Worm (Caenorhabditis elegans) whole organism, L3 larva: ENCODE results near the gene cyp-13A12.
A peak's percentile ranks its signal among the peaks of the same experiment; 100 is the strongest.

Source experiments
- R02D3.7 ChIP-seq: fragments of 150-350 bp; optimal IDR thresholded peaks from 2 replicates; lab custom pipeline; 2014; ENCODE audit warnings: missing biosample characterization, missing genetic modification characterization
- ZK546.5 ChIP-seq: sonication (generic microtip); optimal IDR thresholded peaks from 2 replicates; lab custom pipeline; 2017; ENCODE audit warnings: missing biosample characterization, missing genetic modification characterization
- aly-2 ChIP-seq: fragments of 150-350 bp; optimal IDR thresholded peaks from 2 replicates; lab custom pipeline; 2014; ENCODE audit warnings: missing biosample characterization, missing genetic modification characterization
- ama-1 ChIP-seq: fragments of 150-350 bp; optimal IDR thresholded peaks from 2 replicates; lab custom pipeline; 2018
- ceh-16 ChIP-seq: sonication (generic microtip); optimal IDR thresholded peaks from 2 replicates; lab custom pipeline; 2017; ENCODE audit warnings: missing biosample characterization, missing genetic modification characterization
- ceh-28 ChIP-seq: fragments of 150-350 bp; optimal IDR thresholded peaks from 2 replicates; lab custom pipeline; 2014; ENCODE audit warnings: missing biosample characterization, missing genetic modification reagents, missing genetic modification characterization
- ceh-82 ChIP-seq: fragments of 150-350 bp; optimal IDR thresholded peaks from 2 replicates; lab custom pipeline; 2014; ENCODE audit warnings: missing biosample characterization, missing genetic modification characterization
- ceh-9 ChIP-seq: sonication (generic microtip); optimal IDR thresholded peaks from 2 replicates; lab custom pipeline; 2018; ENCODE audit warnings: missing biosample characterization, missing genetic modification characterization
- daf-12 ChIP-seq: fragments of 150-350 bp; optimal IDR thresholded peaks from 2 replicates; lab custom pipeline; 2014; ENCODE audit warnings: missing biosample characterization, missing genetic modification reagents, missing genetic modification characterization
- egl-27 ChIP-seq: sonication (generic microtip); optimal IDR thresholded peaks from 4 replicates; lab custom pipeline; 2017; ENCODE audit warnings: missing biosample characterization, missing genetic modification reagents, missing genetic modification characterization
- egl-5 ChIP-seq: fragments of 150-350 bp; optimal IDR thresholded peaks from 2 replicates; lab custom pipeline; 2017; ENCODE audit warnings: missing biosample characterization, missing genetic modification reagents, missing genetic modification characterization, inconsistent platforms
- elt-1 ChIP-seq: fragments of 150-350 bp; optimal IDR thresholded peaks from 2 replicates; lab custom pipeline; 2014; ENCODE audit warnings: missing biosample characterization, missing genetic modification characterization
- elt-2 ChIP-seq: sonication (generic microtip); optimal IDR thresholded peaks from 2 replicates; lab custom pipeline; 2016; ENCODE audit warnings: missing genetic modification reagents, mild to moderate bottlenecking, missing genetic modification characterization, missing compliant biosample characterization
- elt-3 ChIP-seq, 3 experiments: fragments of 150-350 bp in 1 of 3; sonication (generic microtip) in 2 of 3; optimal IDR thresholded peaks; 2 replicates in 2 of 3; 4 replicates in 1 of 3; lab custom pipeline; 2014 to 2017; ENCODE audit warnings: missing biosample characterization in 3 of 3, missing genetic modification characterization in 3 of 3
- eor-1 ChIP-seq, 2 experiments: fragments of 150-350 bp; optimal IDR thresholded peaks; 2 replicates each; lab custom pipeline; 2014 to 2018; ENCODE audit warnings: missing biosample characterization in 2 of 2, missing genetic modification characterization in 2 of 2
- fkh-10 ChIP-seq: sonication (generic microtip); optimal IDR thresholded peaks from 2 replicates; lab custom pipeline; 2017; ENCODE audit warnings: missing biosample characterization, missing genetic modification reagents, missing genetic modification characterization
- fkh-2 ChIP-seq: fragments of 150-350 bp; optimal IDR thresholded peaks from 2 replicates; lab custom pipeline; 2014; ENCODE audit warnings: missing biosample characterization, missing genetic modification reagents, missing genetic modification characterization
- fos-1 ChIP-seq: fragments of 150-350 bp; optimal IDR thresholded peaks from 2 replicates; lab custom pipeline; 2014; ENCODE audit warnings: missing biosample characterization, missing genetic modification characterization
- hmg-11 ChIP-seq: sonication (generic microtip); optimal IDR thresholded peaks from 2 replicates; lab custom pipeline; 2016; ENCODE audit warnings: missing genetic modification characterization, missing compliant biosample characterization
- jun-1 ChIP-seq: fragments of 150-350 bp; optimal IDR thresholded peaks from 2 replicates; lab custom pipeline; 2014; ENCODE audit warnings: missing biosample characterization, missing genetic modification reagents, missing genetic modification characterization
- lin-15B ChIP-seq: fragments of 150-350 bp; optimal IDR thresholded peaks from 2 replicates; lab custom pipeline; 2014; ENCODE audit warnings: missing biosample characterization, missing genetic modification characterization
- lin-39 ChIP-seq: fragments of 150-350 bp; optimal IDR thresholded peaks from 2 replicates; lab custom pipeline; 2018; ENCODE audit warnings: missing biosample characterization, missing genetic modification reagents, missing genetic modification characterization
- lsy-12 ChIP-seq: sonication (generic microtip); optimal IDR thresholded peaks from 2 replicates; lab custom pipeline; 2016; ENCODE audit warnings: mild to moderate bottlenecking, missing genetic modification characterization, missing compliant biosample characterization
- mdl-1 ChIP-seq: fragments of 150-350 bp; optimal IDR thresholded peaks from 2 replicates; lab custom pipeline; 2014; ENCODE audit warnings: missing biosample characterization, missing genetic modification characterization
- mml-1 ChIP-seq: fragments of 150-350 bp; sonication (generic microtip); optimal IDR thresholded peaks from 3 replicates; lab custom pipeline; 2014; ENCODE audit warnings: missing biosample characterization, missing genetic modification characterization
- nfya-1 ChIP-seq: sonication (generic microtip); optimal IDR thresholded peaks from 2 replicates; lab custom pipeline; 2017; ENCODE audit warnings: missing genetic modification characterization, mild to moderate bottlenecking, missing compliant biosample characterization, antibody characterized with exemption, moderate library complexity; ENCODE audit not compliant: insufficient read depth
- nhr-11 ChIP-seq: fragments of 150-350 bp; optimal IDR thresholded peaks from 2 replicates; lab custom pipeline; 2014; ENCODE audit warnings: missing biosample characterization, missing genetic modification characterization
- nhr-12 ChIP-seq: fragments of 150-350 bp; optimal IDR thresholded peaks from 2 replicates; lab custom pipeline; 2014; ENCODE audit warnings: missing biosample characterization, missing genetic modification characterization
- nhr-23 ChIP-seq: fragments of 150-350 bp; optimal IDR thresholded peaks from 2 replicates; lab custom pipeline; 2014; ENCODE audit warnings: missing biosample characterization, missing genetic modification reagents, missing genetic modification characterization
- nhr-237 ChIP-seq: fragments of 150-350 bp; optimal IDR thresholded peaks from 2 replicates; lab custom pipeline; 2014; ENCODE audit warnings: missing biosample characterization, missing genetic modification characterization
- nhr-25 ChIP-seq: sonication (generic microtip); optimal IDR thresholded peaks from 2 replicates; lab custom pipeline; 2017; ENCODE audit warnings: missing biosample characterization, missing genetic modification characterization
- nhr-28 ChIP-seq: fragments of 150-350 bp; optimal IDR thresholded peaks from 2 replicates; lab custom pipeline; 2014; ENCODE audit warnings: missing biosample characterization, missing genetic modification characterization
- nhr-43 ChIP-seq: sonication (generic microtip); optimal IDR thresholded peaks from 2 replicates; lab custom pipeline; 2016; ENCODE audit warnings: mild to moderate bottlenecking, missing genetic modification characterization, missing compliant biosample characterization; ENCODE audit not compliant: poor library complexity, severe bottlenecking
- nhr-67 ChIP-seq: fragments of 150-350 bp; optimal IDR thresholded peaks from 2 replicates; lab custom pipeline; 2014; ENCODE audit warnings: missing biosample characterization, missing genetic modification characterization
- nhr-76 ChIP-seq: fragments of 150-350 bp; sonication (generic microtip); optimal IDR thresholded peaks from 5 replicates; lab custom pipeline; 2014; ENCODE audit warnings: missing biosample characterization, missing genetic modification characterization
- nhr-77 ChIP-seq: fragments of 150-350 bp; optimal IDR thresholded peaks from 2 replicates; lab custom pipeline; 2014; ENCODE audit warnings: missing biosample characterization, missing genetic modification characterization
- pha-4 ChIP-seq: fragments of 150-350 bp; optimal IDR thresholded peaks from 2 replicates; lab custom pipeline; 2014; ENCODE audit warnings: missing biosample characterization, missing genetic modification reagents, missing genetic modification characterization
- pqm-1 ChIP-seq: fragments of 150-350 bp; optimal IDR thresholded peaks from 2 replicates; lab custom pipeline; 2017; ENCODE audit warnings: missing biosample characterization, missing genetic modification characterization, inconsistent platforms
- sea-2 ChIP-seq: fragments of 150-350 bp; sonication (generic microtip); optimal IDR thresholded peaks from 4 replicates; lab custom pipeline; 2014; ENCODE audit warnings: missing biosample characterization, missing genetic modification reagents, missing genetic modification characterization
- skn-1 ChIP-seq: fragments of 150-350 bp; optimal IDR thresholded peaks from 2 replicates; lab custom pipeline; 2014; ENCODE audit warnings: missing biosample characterization, missing genetic modification characterization
- snpc-4 ChIP-seq: fragments of 150-350 bp; optimal IDR thresholded peaks from 2 replicates; lab custom pipeline; 2014; ENCODE audit warnings: missing biosample characterization, missing genetic modification characterization
- tbx-2 ChIP-seq: sonication (generic microtip); optimal IDR thresholded peaks from 2 replicates; lab custom pipeline; 2016; ENCODE audit warnings: mild to moderate bottlenecking, missing genetic modification characterization, missing compliant biosample characterization
- unc-39 ChIP-seq: sonication (generic microtip); optimal IDR thresholded peaks from 4 replicates; lab custom pipeline; 2017; ENCODE audit warnings: missing biosample characterization, missing genetic modification characterization
- unc-62 ChIP-seq: fragments of 150-350 bp; sonication (generic microtip); optimal IDR thresholded peaks from 4 replicates; lab custom pipeline; 2014; ENCODE audit warnings: missing biosample characterization, missing genetic modification reagents, missing genetic modification characterization
- zag-1 ChIP-seq: fragments of 150-350 bp; optimal IDR thresholded peaks from 2 replicates; lab custom pipeline; 2014; ENCODE audit warnings: missing biosample characterization, missing genetic modification characterization
- ztf-11 ChIP-seq: fragments of 150-350 bp; optimal IDR thresholded peaks from 2 replicates; lab custom pipeline; 2014; ENCODE audit warnings: missing biosample characterization, missing genetic modification characterization
- ztf-4 ChIP-seq: fragments of 150-350 bp; optimal IDR thresholded peaks from 2 replicates; lab custom pipeline; 2014; ENCODE audit warnings: missing biosample characterization, missing genetic modification characterization

Gene cyp-13A12

DNA sequence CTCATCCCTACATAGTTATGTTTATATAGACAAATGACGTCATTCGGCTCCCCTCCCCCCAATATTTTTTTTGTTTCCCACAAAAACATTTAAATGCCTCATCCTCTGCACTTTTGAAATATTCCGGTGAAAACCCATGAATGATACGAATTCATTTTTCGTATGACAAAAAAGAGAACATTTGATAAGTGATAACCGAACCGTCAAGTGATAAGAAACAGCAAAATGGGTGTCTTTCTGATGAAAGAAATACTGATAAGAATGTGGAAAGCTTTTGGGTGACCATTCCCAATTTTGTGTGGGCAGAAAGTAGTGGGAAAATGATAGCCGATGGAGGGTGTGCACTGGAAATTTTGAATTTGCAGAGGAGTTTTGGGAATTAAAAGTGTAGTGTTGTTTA, 35.0 kb downstream of the cyp-13A12 start:
- TF ChIP-seq pha-4 = peak; percentile 65
- TF ChIP-seq ceh-9 (tag; lab: Kevin White, UChicago) = no peak
- TF ChIP-seq elt-1 (tag; lab: Kevin White, UChicago) = no peak
- TF ChIP-seq unc-39 = no peak
- TF ChIP-seq nfya-1 (tag; lab: Kevin White, UChicago) = peak; percentile 6
- TF ChIP-seq jun-1 = peak; percentile 71
- TF ChIP-seq ceh-16 = no peak
- no peak for TF ChIP-seq aly-2 (tag; lab: Kevin White, UChicago)
- TF ChIP-seq mdl-1 = no peak
- no peak for TF ChIP-seq lin-39 (tag; lab: Kevin White, UChicago)
- no peak for TF ChIP-seq nhr-23 (tag; lab: Kevin White, UChicago)
- no peak for TF ChIP-seq lsy-12 (tag; lab: Kevin White, UChicago)
- peak; percentile 41 for TF ChIP-seq skn-1 (tag; lab: Kevin White, UChicago)
- no peak for TF ChIP-seq fkh-10 (GFP tag; lab: Kevin White, UChicago)
- no peak for TF ChIP-seq ceh-82
- TF ChIP-seq ceh-28 (tag; lab: Kevin White, UChicago) = no peak
- TF ChIP-seq nhr-67 (tag; lab: Kevin White, UChicago) = no peak
- TF ChIP-seq pqm-1 (tag; lab: Kevin White, UChicago) = peak; percentile 97
- peak; percentile 3 for TF ChIP-seq egl-27 (tag; lab: Kevin White, UChicago)
- peak; percentile 94 for TF ChIP-seq elt-2
- TF ChIP-seq nhr-43 (tag; lab: Kevin White, UChicago) = no peak
- no peak for TF ChIP-seq sea-2 (GFP tag; lab: Kevin White, UChicago)
- no peak for TF ChIP-seq nhr-11
- TF ChIP-seq, all 47 proteins: peak for 7

DNA sequence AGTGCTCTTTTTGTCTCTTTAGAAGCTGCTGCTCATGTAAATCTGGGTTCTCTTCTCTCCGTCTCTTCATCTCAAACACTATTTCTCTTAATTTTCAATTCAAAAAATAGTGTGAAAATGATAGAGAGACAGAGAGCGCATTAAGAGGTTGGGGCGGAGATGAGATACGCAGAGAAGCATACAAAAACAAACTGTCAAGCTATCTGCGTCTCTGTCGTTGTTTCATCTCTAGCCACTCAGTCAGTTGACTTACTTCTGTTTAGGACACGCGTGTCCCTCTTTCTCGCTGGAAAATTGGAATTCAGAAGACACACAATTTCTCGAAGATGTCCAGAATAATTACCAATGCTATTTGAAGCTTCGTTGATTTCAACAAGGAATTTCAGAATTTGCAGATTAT, 36.8 kb downstream of the cyp-13A12 start:
- TF ChIP-seq daf-12 (tag; lab: Kevin White, UChicago) = no peak
- peak; percentile 72 for TF ChIP-seq fkh-2
- no peak for TF ChIP-seq nhr-67 (tag; lab: Kevin White, UChicago)
- TF ChIP-seq ceh-28 (tag; lab: Kevin White, UChicago) = peak; percentile 89
- TF ChIP-seq ZK546.5 (tag; lab: Kevin White, UChicago) = no peak
- TF ChIP-seq nhr-76 (tag; lab: Kevin White, UChicago) = no peak
- peak; percentile 82 for TF ChIP-seq hmg-11 (tag; lab: Kevin White, UChicago)
- TF ChIP-seq sea-2 (GFP tag; lab: Kevin White, UChicago) = peak; percentile 71
- no peak for TF ChIP-seq aly-2 (tag; lab: Kevin White, UChicago)
- TF ChIP-seq eor-1 (tag; optimal IDR thresholded peaks at IDR 0.05; lab: Kevin White, UChicago) = peak in 1 of 2 experiments; percentile 77
- TF ChIP-seq nhr-237 (tag; lab: Kevin White, UChicago) = no peak
- TF ChIP-seq nhr-25 = peak; percentile 92
- peak; percentile 84 for TF ChIP-seq nhr-43 (tag; lab: Kevin White, UChicago)
- no peak for TF ChIP-seq elt-3 (tag; optimal IDR thresholded peaks at IDR 0.05; lab: Kevin White, UChicago)
- TF ChIP-seq fkh-10 (GFP tag; lab: Kevin White, UChicago) = peak; percentile 95
- TF ChIP-seq snpc-4 = peak; percentile 63
- TF ChIP-seq skn-1 (tag; lab: Kevin White, UChicago) = peak; percentile 78
- TF ChIP-seq egl-27 (tag; lab: Kevin White, UChicago) = peak; percentile 87
- TF ChIP-seq pha-4 = peak; percentile 96
- peak; percentile 73 for TF ChIP-seq pqm-1 (tag; lab: Kevin White, UChicago)
- peak; percentile 86 for TF ChIP-seq jun-1
- TF ChIP-seq lin-39 (tag; lab: Kevin White, UChicago) = peak; percentile 92
- TF ChIP-seq ceh-82 = peak; percentile 80
- peak; percentile 63 for TF ChIP-seq ztf-4 (tag; lab: Kevin White, UChicago)
- TF ChIP-seq nhr-23 (tag; lab: Kevin White, UChicago) = peak; percentile 96
- TF ChIP-seq nhr-77 (tag; lab: Kevin White, UChicago) = peak; percentile 66
- TF ChIP-seq mdl-1 = peak; percentile 85
- peak; percentile 85 for TF ChIP-seq lsy-12 (tag; lab: Kevin White, UChicago)
- peak; percentile 86 for TF ChIP-seq nhr-11
- TF ChIP-seq ceh-16 = no peak
- no peak for TF ChIP-seq mml-1
- TF ChIP-seq ceh-9 (tag; lab: Kevin White, UChicago) = no peak
- TF ChIP-seq unc-62 (GFP tag; lab: Kevin White, UChicago) = peak; percentile 54
- TF ChIP-seq zag-1 (tag; lab: Kevin White, UChicago) = peak; percentile 69
- peak; percentile 68 for TF ChIP-seq R02D3.7 (tag; lab: Kevin White, UChicago)
- peak; percentile 5 for TF ChIP-seq elt-1 (tag; lab: Kevin White, UChicago)
- TF ChIP-seq tbx-2 (tag; lab: Kevin White, UChicago) = peak; percentile 72
- peak; percentile 81 for TF ChIP-seq egl-5 (tag; lab: Kevin White, UChicago)
- TF ChIP-seq elt-2 = peak; percentile 75
- peak; percentile 97 for TF ChIP-seq nfya-1 (tag; lab: Kevin White, UChicago)
- TF ChIP-seq lin-15B (tag; lab: Kevin White, UChicago) = peak; percentile 77
- TF ChIP-seq ztf-11 (tag; lab: Kevin White, UChicago) = no peak
- TF ChIP-seq ama-1 (lab: Kevin White, UChicago) = peak; percentile 96
- no peak for TF ChIP-seq unc-39
- no peak for TF ChIP-seq fos-1 (tag; lab: Kevin White, UChicago)
- no peak for TF ChIP-seq nhr-12 (tag; lab: Kevin White, UChicago)
- no peak for TF ChIP-seq nhr-28
- TF ChIP-seq, all 47 proteins: peak for 32
